Worm (Caenorhabditis elegans) whole organism, L4/young adult: ENCODE results near the gene acs-20.

Experiments
- W03F9.2 ChIP-seq: fragments of 150-350 bp; optimal IDR thresholded peaks from 2 replicates; lab custom pipeline; 2014; ENCODE audit warnings: missing biosample characterization, missing genetic modification characterization
- dao-5 ChIP-seq: sonication (generic microtip); optimal IDR thresholded peaks from 2 replicates; lab custom pipeline; 2016; ENCODE audit warnings: missing genotype, missing genetic modification characterization, moderate library complexity, missing compliant biosample characterization
- him-1 ChIP-seq: sonication (generic microtip); optimal IDR thresholded peaks from 2 replicates; lab custom pipeline; 2016; ENCODE audit warnings: missing genotype, missing genetic modification reagents, missing genetic modification characterization, missing compliant biosample characterization

acs-20 gene

ce11 chrIV:12419291-12419690, 20.8 kb upstream of the acs-20 start:
- no peak for TF ChIP-seq him-1 (tag; lab: Kevin White, UChicago)
- no peak for TF ChIP-seq dao-5 (tag; lab: Kevin White, UChicago)
- no peak for TF ChIP-seq W03F9.2 (tag; lab: Kevin White, UChicago)

ce11 chrIV:12417536-12418195, 19.2 kb upstream of the acs-20 start, which contains the start of gene F08G5.3:
F08G5.3 (minus strand) TSS chrIV:12417586.
- TF ChIP-seq dao-5 (tag; lab: Kevin White, UChicago) = peak; percentile 36
- no peak for TF ChIP-seq W03F9.2 (tag; lab: Kevin White, UChicago)
- TF ChIP-seq him-1 (tag; lab: Kevin White, UChicago) = peak; percentile 52

ce11 chrIV:12416629-12417404, 18.3 kb upstream of the acs-20 start:
- no peak for TF ChIP-seq W03F9.2 (tag; lab: Kevin White, UChicago)
- TF ChIP-seq dao-5 (tag; lab: Kevin White, UChicago) = no peak

ce11 chrIV:12414601-12415000, 16.1 kb upstream of the acs-20 start:
- TF ChIP-seq W03F9.2 (tag; lab: Kevin White, UChicago) (no peak), dao-5 (tag; lab: Kevin White, UChicago) (no peak), him-1 (tag; lab: Kevin White, UChicago) (no peak)

- TF ChIP-seq dao-5 (tag; lab: Kevin White, UChicago) (no peak), W03F9.2 (tag; lab: Kevin White, UChicago) (no peak), him-1 (tag; lab: Kevin White, UChicago) (no peak)
Observed at ce11 chrIV:12410167-12410566, 11.7 kb upstream of the acs-20 start, which contains the start of gene acl-13. acl-13 (plus strand) TSS chrIV:12410467.

- TF ChIP-seq W03F9.2 (tag; lab: Kevin White, UChicago) = no peak
- TF ChIP-seq dao-5 (tag; lab: Kevin White, UChicago) = no peak
- no peak for TF ChIP-seq him-1 (tag; lab: Kevin White, UChicago)
Observed at ce11 chrIV:12408625-12409024, 10.1 kb upstream of the acs-20 start, which contains the start of gene dsb-1. dsb-1 (plus strand) TSS chrIV:12408925.

- TF ChIP-seq W03F9.2 (tag; lab: Kevin White, UChicago) (peak; percentile 94), dao-5 (tag; lab: Kevin White, UChicago) (no peak)
Observed at ce11 chrIV:12404137-12404536, 5.6 kb upstream of the acs-20 start, which contains the start of gene gex-3. gex-3 (plus strand) TSS chrIV:12404431.

ce11 chrIV:12403440-12403839, 4.9 kb upstream of the acs-20 start:
- TF ChIP-seq W03F9.2 (tag; lab: Kevin White, UChicago) (no peak), him-1 (tag; lab: Kevin White, UChicago) (no peak), dao-5 (tag; lab: Kevin White, UChicago) (no peak)

- TF ChIP-seq him-1 (tag; lab: Kevin White, UChicago) = no peak
- no peak for TF ChIP-seq W03F9.2 (tag; lab: Kevin White, UChicago)
- TF ChIP-seq dao-5 (tag; lab: Kevin White, UChicago) = no peak
Observed at ce11 chrIV:12399983-12400382, 1.5 kb upstream of the acs-20 start.

- no peak for TF ChIP-seq dao-5 (tag; lab: Kevin White, UChicago)
- TF ChIP-seq him-1 (tag; lab: Kevin White, UChicago) = no peak
- no peak for TF ChIP-seq W03F9.2 (tag; lab: Kevin White, UChicago)
Observed at ce11 chrIV:12396645-12397258, 1.8 kb downstream of the acs-20 start.

ce11 chrIV:12391003-12391637, 7.4 kb downstream of the acs-20 start, which contains the start of the genes rps-23 and dpm-3:
rps-23 (minus strand) TSS chrIV:12391053.
dpm-3 (plus strand) TSS chrIV:12391587.
- peak; percentile 87 for TF ChIP-seq him-1 (tag; lab: Kevin White, UChicago)
- TF ChIP-seq dao-5 (tag; lab: Kevin White, UChicago) = no peak
- TF ChIP-seq W03F9.2 (tag; lab: Kevin White, UChicago) = peak; percentile 94

ce11 chrIV:12389951-12390350, 8.6 kb downstream of the acs-20 start, which contains the start of gene spe-45:
spe-45 (minus strand) TSS chrIV:12390095.
- TF ChIP-seq him-1 (tag; lab: Kevin White, UChicago) (no peak), W03F9.2 (tag; lab: Kevin White, UChicago) (no peak), dao-5 (tag; lab: Kevin White, UChicago) (no peak)
